Worm (Caenorhabditis elegans) whole organism, midembryonic: ENCODE data around the gene lmd-5.

Experiments
- T22C8.4 ChIP-seq: fragments of 200-800 bp; sonication (Bioruptor generic); IDR thresholded peaks from 2 replicates; pipeline ENCODE4 v1.3.6; 2022; ENCODE audit warnings: missing genetic modification characterization, missing compliant biosample characterization
- cog-1 ChIP-seq: sonication (generic microtip); optimal IDR thresholded peaks from 2 replicates; lab custom pipeline; 2016; ENCODE audit warnings: missing genetic modification characterization, missing compliant biosample characterization
- flt-1 ChIP-seq: fragments of 200-800 bp; sonication (Bioruptor generic); IDR thresholded peaks from 2 replicates; pipeline ENCODE4 v1.3.6; 2022; ENCODE audit warnings: missing genetic modification characterization, missing compliant biosample characterization
- klf-2 ChIP-seq: fragments of 200-800 bp; sonication (Bioruptor generic); conservative IDR thresholded peaks from 2 replicates; pipeline ENCODE4 v1.3.6; 2022; ENCODE audit warnings: missing genetic modification reagents, missing genetic modification characterization, missing compliant biosample characterization
- med-1 ChIP-seq: sonication (generic microtip); optimal IDR thresholded peaks from 2 replicates; lab custom pipeline; 2017; ENCODE audit warnings: missing genetic modification characterization, mild to moderate bottlenecking, missing compliant biosample characterization, antibody characterized with exemption, missing genetic modification reagents; ENCODE audit not compliant: insufficient read depth
- ref-1 ChIP-seq: fragments of 200-800 bp; sonication (Bioruptor generic); conservative IDR thresholded peaks from 2 replicates; pipeline ENCODE4 v1.3.6; 2022; ENCODE audit warnings: missing genetic modification reagents, missing genetic modification characterization, missing compliant biosample characterization
- tab-1 ChIP-seq: fragments of 200-800 bp; sonication (Bioruptor generic); IDR thresholded peaks from 2 replicates; pipeline ENCODE4 v1.3.6; 2022; ENCODE audit warnings: missing genetic modification characterization, missing compliant biosample characterization
- ztf-23 ChIP-seq: fragments of 200-800 bp; sonication (Bioruptor generic); IDR thresholded peaks from 2 replicates; pipeline ENCODE4 v1.3.6; 2022; ENCODE audit warnings: missing genetic modification reagents, missing genetic modification characterization, missing compliant biosample characterization
- ztf-29 ChIP-seq: fragments of 200-800 bp; sonication (Bioruptor generic); IDR thresholded peaks from 2 replicates; pipeline ENCODE4 v1.3.6; 2022; ENCODE audit warnings: missing genetic modification reagents, missing genetic modification characterization, missing compliant biosample characterization

lmd-5 gene

DNA sequence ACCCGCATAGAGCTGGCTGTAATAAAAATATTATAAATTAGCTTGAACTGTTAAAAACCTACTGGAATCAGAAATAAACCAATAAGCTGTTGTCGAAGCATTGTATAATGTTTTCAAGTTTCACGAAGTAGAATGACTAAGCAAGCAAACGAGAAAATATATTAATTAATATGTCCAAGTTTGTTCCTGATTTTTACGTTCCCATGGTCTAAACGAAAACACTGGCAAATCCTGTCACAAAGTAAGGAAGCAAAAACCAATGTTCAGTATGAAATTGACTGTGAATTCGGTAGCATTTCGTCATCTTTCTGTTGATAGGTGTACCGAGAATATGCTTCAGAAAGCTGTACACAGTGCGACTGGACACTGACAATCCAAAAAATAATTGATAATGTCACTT, 3.3 kb upstream of the lmd-5 start, which contains the start of gene srx-34:
TSS of gene srx-34 (minus strand) at position 101 of the 400 bp plus-strand sequence.
- TF ChIP-seq ztf-23 (GFP tag; lab: Robert Waterston, UW) (no peak), cog-1 (tag; lab: Kevin White, UChicago) (no peak), klf-2 (no peak), tab-1 (GFP tag; lab: Robert Waterston, UW) (no peak), T22C8.4 (GFP tag; lab: Robert Waterston, UW) (no peak), med-1 (no peak)

ce11 chrV:7123979-7124378, 521 bp downstream of the lmd-5 start:
- TF ChIP-seq tab-1 (GFP tag; lab: Robert Waterston, UW), result no peak
- no peak for TF ChIP-seq ztf-29 (GFP tag; lab: Robert Waterston, UW)
- TF ChIP-seq T22C8.4 (GFP tag; lab: Robert Waterston, UW), result no peak
- TF ChIP-seq ztf-23 (GFP tag; lab: Robert Waterston, UW), result no peak
- no peak for TF ChIP-seq flt-1 (GFP tag; lab: Robert Waterston, UW)
- TF ChIP-seq klf-2, result no peak
- no peak for TF ChIP-seq med-1
- TF ChIP-seq ref-1 (GFP tag; lab: Robert Waterston, UW), result no peak
- no peak for TF ChIP-seq cog-1 (tag; lab: Kevin White, UChicago)

ce11 chrV:7129460-7129859, 6.0 kb downstream of the lmd-5 start, which contains the start of gene T01C4.8:
T01C4.8 (minus strand) TSS chrV:7129560.
- TF ChIP-seq ztf-29 (GFP tag; lab: Robert Waterston, UW) (no peak), ztf-23 (GFP tag; lab: Robert Waterston, UW) (no peak), klf-2 (no peak), med-1 (no peak), T22C8.4 (GFP tag; lab: Robert Waterston, UW) (no peak), cog-1 (tag; lab: Kevin White, UChicago) (no peak), tab-1 (GFP tag; lab: Robert Waterston, UW) (no peak), ref-1 (GFP tag; lab: Robert Waterston, UW) (no peak), flt-1 (GFP tag; lab: Robert Waterston, UW) (no peak)

- TF ChIP-seq ztf-23 (GFP tag; lab: Robert Waterston, UW), result no peak
- TF ChIP-seq ztf-29 (GFP tag; lab: Robert Waterston, UW), result no peak
- TF ChIP-seq ref-1 (GFP tag; lab: Robert Waterston, UW), result no peak
- TF ChIP-seq T22C8.4 (GFP tag; lab: Robert Waterston, UW), result no peak
- no peak for TF ChIP-seq tab-1 (GFP tag; lab: Robert Waterston, UW)
- TF ChIP-seq klf-2, result no peak
- TF ChIP-seq cog-1 (tag; lab: Kevin White, UChicago), result no peak
- TF ChIP-seq med-1, result no peak
- TF ChIP-seq flt-1 (GFP tag; lab: Robert Waterston, UW), result no peak
Measured at ce11 chrV:7130974-7131373, 7.5 kb downstream of the lmd-5 start, which contains the start of gene srx-36. srx-36 (minus strand) TSS chrV:7131074.

ce11 chrV:7132248-7132647, 8.8 kb downstream of the lmd-5 start, which contains the start of gene sre-10:
sre-10 (plus strand) TSS chrV:7132548.
- TF ChIP-seq T22C8.4 (GFP tag; lab: Robert Waterston, UW) (no peak), ref-1 (GFP tag; lab: Robert Waterston, UW) (no peak), flt-1 (GFP tag; lab: Robert Waterston, UW) (no peak), klf-2 (no peak), cog-1 (tag; lab: Kevin White, UChicago) (no peak), ztf-29 (GFP tag; lab: Robert Waterston, UW) (no peak)

ce11 chrV:7133963-7134362, 10.5 kb downstream of the lmd-5 start, which contains the start of gene F10D2.16:
F10D2.16 (plus strand) TSS chrV:7134263.
- TF ChIP-seq ztf-23 (GFP tag; lab: Robert Waterston, UW), result no peak
- TF ChIP-seq tab-1 (GFP tag; lab: Robert Waterston, UW), result no peak
- TF ChIP-seq klf-2, result no peak
- no peak for TF ChIP-seq cog-1 (tag; lab: Kevin White, UChicago)
- no peak for TF ChIP-seq ztf-29 (GFP tag; lab: Robert Waterston, UW)
- no peak for TF ChIP-seq med-1
- TF ChIP-seq T22C8.4 (GFP tag; lab: Robert Waterston, UW), result no peak
- TF ChIP-seq ref-1 (GFP tag; lab: Robert Waterston, UW), result no peak
- TF ChIP-seq flt-1 (GFP tag; lab: Robert Waterston, UW), result no peak

DNA sequence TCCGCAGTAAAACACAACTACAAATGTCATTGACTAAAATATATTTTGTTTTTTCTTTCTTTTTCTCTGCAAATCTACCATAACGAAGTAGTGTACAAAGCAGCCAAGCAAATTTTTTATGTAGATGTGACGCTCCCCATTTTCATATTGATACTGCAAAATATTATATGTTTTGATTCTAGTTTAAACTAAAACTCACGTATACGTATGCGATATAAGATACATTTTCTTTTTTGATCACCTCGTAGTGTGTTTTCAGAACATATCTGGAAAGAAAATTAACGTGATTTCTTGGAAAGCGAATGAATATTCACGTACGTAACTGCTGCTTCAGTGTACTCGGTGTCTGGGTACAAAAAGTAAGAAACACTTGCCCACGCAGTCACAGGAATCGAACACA, 13.4 kb downstream of the lmd-5 start:
- TF ChIP-seq ref-1 (GFP tag; lab: Robert Waterston, UW), result no peak
- no peak for TF ChIP-seq cog-1 (tag; lab: Kevin White, UChicago)
- TF ChIP-seq klf-2, result no peak
- TF ChIP-seq flt-1 (GFP tag; lab: Robert Waterston, UW), result no peak
- no peak for TF ChIP-seq tab-1 (GFP tag; lab: Robert Waterston, UW)
- no peak for TF ChIP-seq ztf-29 (GFP tag; lab: Robert Waterston, UW)
- no peak for TF ChIP-seq T22C8.4 (GFP tag; lab: Robert Waterston, UW)
- TF ChIP-seq med-1, result no peak
- no peak for TF ChIP-seq ztf-23 (GFP tag; lab: Robert Waterston, UW)

DNA sequence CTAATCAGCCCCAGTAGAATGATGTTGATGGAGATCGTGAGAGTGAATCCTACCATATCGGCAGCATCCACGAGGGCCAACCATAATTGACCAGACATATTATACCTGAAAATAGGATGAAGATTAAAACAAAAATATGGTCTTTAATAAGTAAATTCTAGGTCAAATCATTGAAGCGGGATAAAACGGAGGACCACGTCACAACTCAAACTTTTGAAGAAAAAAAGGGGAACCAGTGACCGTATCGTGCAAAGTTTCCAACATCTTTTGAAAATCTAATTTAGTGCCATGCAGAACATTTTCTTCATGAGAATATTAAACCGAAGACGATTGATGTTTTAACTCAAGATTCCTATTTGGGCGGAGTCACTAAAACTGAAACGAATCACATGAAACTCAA, 14.9 kb downstream of the lmd-5 start, which contains the start of gene str-112:
TSS of gene str-112 (minus strand) at position 101 of the 400 bp plus-strand sequence.
- TF ChIP-seq tab-1 (GFP tag; lab: Robert Waterston, UW) (no peak), ztf-23 (GFP tag; lab: Robert Waterston, UW) (no peak), T22C8.4 (GFP tag; lab: Robert Waterston, UW) (no peak), flt-1 (GFP tag; lab: Robert Waterston, UW) (no peak), med-1 (no peak), klf-2 (no peak)

DNA sequence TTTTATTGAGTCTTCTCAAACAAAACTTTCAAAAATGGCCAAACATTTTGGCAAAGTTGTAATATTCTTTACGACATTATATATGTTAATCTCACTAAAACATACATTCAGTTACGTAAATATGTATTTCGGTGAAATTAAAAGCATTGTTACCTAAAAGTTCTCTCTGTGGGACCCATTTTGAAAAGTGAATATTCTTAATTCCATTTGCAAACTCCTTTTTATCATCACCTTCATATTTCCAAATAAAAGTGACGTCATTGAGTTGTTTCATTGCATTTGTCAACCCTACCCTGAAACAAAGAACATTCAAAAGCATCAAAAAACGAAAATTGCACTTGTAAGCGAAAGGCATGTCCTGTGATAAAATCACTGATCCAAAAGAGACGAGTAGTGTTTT, 16.9 kb downstream of the lmd-5 start:
- no peak for TF ChIP-seq flt-1 (GFP tag; lab: Robert Waterston, UW)
- TF ChIP-seq ztf-29 (GFP tag; lab: Robert Waterston, UW), result no peak
- no peak for TF ChIP-seq T22C8.4 (GFP tag; lab: Robert Waterston, UW)
- TF ChIP-seq med-1, result no peak
- TF ChIP-seq klf-2, result no peak
- TF ChIP-seq tab-1 (GFP tag; lab: Robert Waterston, UW), result no peak
- no peak for TF ChIP-seq cog-1 (tag; lab: Kevin White, UChicago)
- no peak for TF ChIP-seq ztf-23 (GFP tag; lab: Robert Waterston, UW)
- no peak for TF ChIP-seq ref-1 (GFP tag; lab: Robert Waterston, UW)

DNA sequence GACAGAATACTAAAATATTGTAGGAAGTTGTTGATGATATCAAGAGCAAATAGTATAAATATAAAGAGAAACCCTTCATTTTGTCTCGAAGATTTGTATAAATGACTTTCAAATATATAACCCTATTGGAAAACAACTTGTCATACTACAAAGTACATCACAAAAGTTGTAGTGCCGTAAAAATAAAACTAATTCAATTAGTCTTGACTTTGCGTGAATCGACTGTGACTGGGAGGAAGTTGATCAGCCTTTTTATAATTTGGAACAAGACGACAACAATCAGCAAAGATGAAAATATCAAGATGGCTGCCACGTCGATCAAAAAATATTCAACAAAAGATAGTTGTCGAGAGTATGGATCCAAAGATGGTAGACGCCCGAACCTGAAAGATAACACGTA, 18.4 kb downstream of the lmd-5 start, which contains the start of gene ugt-40:
TSS of gene ugt-40 (minus strand) at position 101 of the 400 bp plus-strand sequence.
- TF ChIP-seq ztf-23 (GFP tag; lab: Robert Waterston, UW), result no peak
- no peak for TF ChIP-seq T22C8.4 (GFP tag; lab: Robert Waterston, UW)
- no peak for TF ChIP-seq klf-2
- no peak for TF ChIP-seq cog-1 (tag; lab: Kevin White, UChicago)
- no peak for TF ChIP-seq ztf-29 (GFP tag; lab: Robert Waterston, UW)
- TF ChIP-seq flt-1 (GFP tag; lab: Robert Waterston, UW), result no peak
